Fruit fly (Drosophila melanogaster): Measurements from ENCODE around the gene CG4477.

- TF ChIP-seq CG15710 (tag; optimal IDR thresholded peaks at IDR 0.05) (no peak), gl (tag; optimal IDR thresholded peaks at IDR 0.05) (no peak), CG17806 (tag; optimal IDR thresholded peaks at IDR 0.05) (no peak), EcR (GFP tag; optimal IDR thresholded peaks at IDR 0.05) (no peak), CG13204 (GFP tag; optimal IDR thresholded peaks at IDR 0.05) (no peak), Pif1B (GFP tag; optimal IDR thresholded peaks at IDR 0.05) (no peak), Ets98B (GFP tag; IDR thresholded peaks at IDR 0.05) (no peak), CG14655 (GFP tag; optimal IDR thresholded peaks at IDR 0.05) (no peak), rn (GFP tag; IDR thresholded peaks at IDR 0.05) (no peak), Pif1A (GFP tag; optimal IDR thresholded peaks at IDR 0.05) (no peak), D1 (tag; optimal IDR thresholded peaks at IDR 0.05) (no peak), CG34367 (tag; optimal IDR thresholded peaks at IDR 0.05) (no peak)
These were observed 12.2 kb downstream of the CG4477 start for dm6 chr3L:9262268-9262667.
